Worm (Caenorhabditis elegans) whole organism, young adult: ENCODE measurements around the gene C54D10.9.

Experiments
- C06A6.2 ChIP-seq: fragments of 200-800 bp; sonication (Bioruptor generic); conservative IDR thresholded peaks from 2 replicates; pipeline ENCODE4 v1.3.6; 2022; ENCODE audit warnings: missing genetic modification characterization, missing compliant biosample characterization
- D2030.7 ChIP-seq: fragments of 200-800 bp; sonication (Bioruptor generic); IDR thresholded peaks from 2 replicates; pipeline ENCODE4 v1.3.6; 2022; ENCODE audit warnings: missing genetic modification reagents, missing genetic modification characterization, missing compliant biosample characterization
- F10E7.11 ChIP-seq: sonication (generic microtip); optimal IDR thresholded peaks from 2 replicates; lab custom pipeline; 2017; ENCODE audit warnings: mild to moderate bottlenecking, missing genetic modification characterization, moderate library complexity, missing compliant biosample characterization
- F39B2.1 ChIP-seq: fragments of 200-800 bp; sonication (Bioruptor generic); IDR thresholded peaks from 2 replicates; pipeline ENCODE4 v1.3.6; 2022; ENCODE audit warnings: missing genetic modification reagents, missing genetic modification characterization, missing compliant biosample characterization
- F49E8.2 ChIP-seq: sonication (generic microtip); optimal IDR thresholded peaks from 3 replicates; lab custom pipeline; 2017; ENCODE audit warnings: missing genetic modification characterization, mild to moderate bottlenecking, missing compliant biosample characterization, antibody characterized with exemption, moderate library complexity; ENCODE audit not compliant: insufficient read depth
- F55B11.4 ChIP-seq: sonication (generic microtip); optimal IDR thresholded peaks from 2 replicates; lab custom pipeline; 2016; ENCODE audit warnings: missing compliant biosample characterization, missing genetic modification characterization, borderline replicate concordance; ENCODE audit not compliant: insufficient read depth
- F57A8.1 ChIP-seq: fragments of 200-800 bp; sonication (Bioruptor generic); optimal IDR thresholded peaks from 2 replicates; lab custom pipeline; 2018; ENCODE audit warnings: mild to moderate bottlenecking, missing genetic modification characterization, moderate library complexity, missing compliant biosample characterization
- T07F8.4 ChIP-seq: sonication (generic microtip); optimal IDR thresholded peaks from 2 replicates; lab custom pipeline; 2016; ENCODE audit warnings: mild to moderate bottlenecking, missing genetic modification characterization, moderate library complexity, missing compliant biosample characterization
- Y53G8AR.9 ChIP-seq: fragments of 200-800 bp; sonication (Bioruptor generic); conservative IDR thresholded peaks from 2 replicates; pipeline ENCODE4 v1.3.6; 2022; ENCODE audit warnings: missing genetic modification reagents, missing genetic modification characterization, missing compliant biosample characterization
- ama-1 ChIP-seq, 3 experiments: fragments of 150-350 bp in 1 of 3; sonication (generic microtip) in 2 of 3; optimal IDR thresholded peaks; 2 replicates each; lab custom pipeline; 2014 to 2018; ENCODE audit warnings: missing biosample characterization in 2 of 3, missing genetic modification characterization in 2 of 3, missing genetic modification reagents in 2 of 3
- attf-3 ChIP-seq: fragments of 200-800 bp; sonication (Bioruptor generic); conservative IDR thresholded peaks from 2 replicates; pipeline ENCODE4 v1.3.6; 2022; ENCODE audit warnings: missing genetic modification reagents, missing genetic modification characterization, missing compliant biosample characterization
- cebp-1 ChIP-seq, 2 experiments: fragments of 200-800 bp in 1 of 2; sonication (Bioruptor generic) in 1 of 2; sonication (generic microtip) in 1 of 2; IDR thresholded peaks in 1 of 2; optimal IDR thresholded peaks in 1 of 2; 2 replicates each; pipeline versions ENCODE4 v1.3.6 to Lab custom; 2017 to 2022; ENCODE audit warnings: missing compliant biosample characterization in 2 of 2, missing genetic modification characterization in 2 of 2, mild to moderate bottlenecking in 1 of 2, missing genetic modification reagents in 1 of 2, moderate library complexity in 1 of 2
- ceh-58 ChIP-seq: fragments of 200-800 bp; sonication (Bioruptor generic); IDR thresholded peaks from 2 replicates; pipeline ENCODE4 v1.3.6; 2022; ENCODE audit warnings: missing genetic modification characterization, missing compliant biosample characterization
- chd-7 ChIP-seq: sonication (generic microtip); optimal IDR thresholded peaks from 2 replicates; lab custom pipeline; 2016; ENCODE audit warnings: mild to moderate bottlenecking, missing genetic modification characterization, moderate library complexity, missing compliant biosample characterization
- hmg-1.2 ChIP-seq: fragments of 200-800 bp; sonication (Bioruptor generic); IDR thresholded peaks from 2 replicates; pipeline ENCODE4 v1.3.6; 2022; ENCODE audit warnings: missing genetic modification reagents, missing genetic modification characterization, missing compliant biosample characterization
- hmg-20 ChIP-seq: fragments of 200-800 bp; sonication (Bioruptor generic); IDR thresholded peaks from 2 replicates; pipeline ENCODE4 v1.3.6; 2022; ENCODE audit warnings: missing genetic modification reagents, missing genetic modification characterization, missing compliant biosample characterization
- hsf-1 ChIP-seq: fragments of 200-800 bp; sonication (Bioruptor generic); IDR thresholded peaks from 2 replicates; pipeline ENCODE4 v1.3.6; 2022; ENCODE audit warnings: missing genetic modification reagents, missing genetic modification characterization, missing compliant biosample characterization
- lin-26 ChIP-seq: fragments of 200-800 bp; sonication (Bioruptor generic); IDR thresholded peaks from 2 replicates; pipeline ENCODE4 v1.3.6; 2022; ENCODE audit warnings: missing genetic modification reagents, missing genetic modification characterization, missing compliant biosample characterization
- lin-40 ChIP-seq: sonication (generic microtip); optimal IDR thresholded peaks from 2 replicates; lab custom pipeline; 2016; ENCODE audit warnings: missing genetic modification characterization, mild to moderate bottlenecking, missing compliant biosample characterization, missing genotype, missing genetic modification reagents
- madf-6 ChIP-seq: fragments of 200-800 bp; sonication (Bioruptor generic); IDR thresholded peaks from 2 replicates; pipeline ENCODE4 v1.3.6; 2022; ENCODE audit warnings: missing genetic modification reagents, missing genetic modification characterization, missing compliant biosample characterization
- nfya-1 ChIP-seq: sonication (generic microtip); optimal IDR thresholded peaks from 2 replicates; lab custom pipeline; 2017; ENCODE audit warnings: antibody characterized with exemption, missing compliant biosample characterization, missing genetic modification characterization, borderline replicate concordance; ENCODE audit not compliant: insufficient read depth
- nhr-179 ChIP-seq: sonication (generic microtip); optimal IDR thresholded peaks from 2 replicates; lab custom pipeline; 2016; ENCODE audit warnings: mild to moderate bottlenecking, missing genetic modification characterization, missing compliant biosample characterization
- nhr-27 ChIP-seq: fragments of 200-800 bp; sonication (Bioruptor generic); optimal IDR thresholded peaks from 2 replicates; lab custom pipeline; 2018; ENCODE audit warnings: mild to moderate bottlenecking, missing genetic modification characterization, moderate library complexity, missing compliant biosample characterization
- nhr-80 ChIP-seq: sonication (generic microtip); optimal IDR thresholded peaks from 2 replicates; lab custom pipeline; 2016; ENCODE audit warnings: missing genetic modification characterization, missing compliant biosample characterization
- pha-4 ChIP-seq: fragments of 150-350 bp; sonication (generic microtip); optimal IDR thresholded peaks from 2 replicates; lab custom pipeline; 2014; ENCODE audit warnings: missing biosample characterization, missing genetic modification reagents, missing genetic modification characterization
- rec-8 ChIP-seq, 2 experiments: sonication (generic microtip); optimal IDR thresholded peaks; 2 replicates each; lab custom pipeline; 2016; ENCODE audit warnings: mild to moderate bottlenecking in 2 of 2, missing genetic modification characterization in 2 of 2, missing genetic modification reagents in 2 of 2, missing genotype in 2 of 2, missing biosample characterization in 1 of 2, missing compliant biosample characterization in 1 of 2, moderate library complexity in 1 of 2
- repo-1 ChIP-seq: sonication (generic microtip); optimal IDR thresholded peaks from 2 replicates; lab custom pipeline; 2017; ENCODE audit warnings: mild to moderate bottlenecking, missing genetic modification characterization, missing compliant biosample characterization
- rpc-1 ChIP-seq, 2 experiments: fragments of 150-350 bp in 1 of 2; sonication (generic microtip) in 1 of 2; optimal IDR thresholded peaks; 2 replicates each; lab custom pipeline; 2014 to 2018; ENCODE audit warnings: missing biosample characterization in 1 of 2, missing genetic modification characterization in 1 of 2, missing genetic modification reagents in 1 of 2, missing genotype in 1 of 2
- sdz-38 ChIP-seq: sonication (generic microtip); optimal IDR thresholded peaks from 2 replicates; lab custom pipeline; 2016; ENCODE audit warnings: missing genotype, missing genetic modification characterization, missing compliant biosample characterization
- tlf-1 ChIP-seq: fragments of 200-800 bp; sonication (Bioruptor generic); optimal IDR thresholded peaks from 2 replicates; lab custom pipeline; 2018; ENCODE audit warnings: mild to moderate bottlenecking, missing genetic modification characterization, missing compliant biosample characterization
- unc-130 ChIP-seq: sonication (generic microtip); optimal IDR thresholded peaks from 2 replicates; lab custom pipeline; 2016; ENCODE audit warnings: missing genetic modification reagents, missing genetic modification characterization, missing compliant biosample characterization
- zfh-2 ChIP-seq: fragments of 200-800 bp; sonication (Bioruptor generic); conservative IDR thresholded peaks from 2 replicates; pipeline ENCODE4 v1.3.6; 2022; ENCODE audit warnings: missing genetic modification reagents, missing genetic modification characterization, missing compliant biosample characterization
- ztf-25 ChIP-seq: fragments of 200-800 bp; sonication (Bioruptor generic); IDR thresholded peaks from 2 replicates; pipeline ENCODE4 v1.3.6; 2022; ENCODE audit warnings: missing genetic modification reagents, missing genetic modification characterization, missing compliant biosample characterization
- ztf-3 ChIP-seq: fragments of 200-800 bp; sonication (Bioruptor generic); optimal IDR thresholded peaks from 2 replicates; lab custom pipeline; 2018; ENCODE audit warnings: mild to moderate bottlenecking, missing genetic modification characterization, missing compliant biosample characterization

Gene C54D10.9

DNA sequence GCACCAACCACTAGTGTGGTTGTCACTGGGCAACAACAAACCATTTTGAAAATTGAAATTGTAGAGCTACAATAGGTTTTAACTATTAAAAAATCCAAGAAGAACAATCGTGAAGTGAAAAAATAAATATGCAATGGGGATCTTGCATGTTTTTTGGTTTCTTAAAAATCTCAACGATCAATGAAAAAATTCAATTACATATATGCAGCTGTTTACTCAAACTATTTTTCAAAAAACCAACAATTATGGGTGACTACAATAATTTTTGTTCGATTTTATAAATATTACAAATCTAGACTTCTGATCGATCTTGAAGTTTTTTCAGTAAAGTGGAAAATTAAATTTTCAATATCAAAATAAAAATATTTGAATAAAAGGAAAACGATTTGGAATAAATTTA is 38.4 kb upstream of the C54D10.9 start, which contains the start of gene cdr-4:
Gene cdr-4 (minus strand): TSS at position 101 of the 400 bp plus-strand sequence.
- TF ChIP-seq unc-130 (GFP tag; lab: Kevin White, UChicago) (no peak), hsf-1 (GFP tag; lab: Robert Waterston, UW) (no peak), ztf-3 (GFP tag; lab: Kevin White, UChicago) (no peak), F10E7.11 (tag; lab: Kevin White, UChicago) (no peak), rpc-1 (optimal IDR thresholded peaks at IDR 0.05; lab: Kevin White, UChicago) (no peak), rpc-1 (tag; optimal IDR thresholded peaks at IDR 0.05; lab: Kevin White, UChicago) (no peak), D2030.7 (GFP tag; lab: Robert Waterston, UW) (no peak)

DNA sequence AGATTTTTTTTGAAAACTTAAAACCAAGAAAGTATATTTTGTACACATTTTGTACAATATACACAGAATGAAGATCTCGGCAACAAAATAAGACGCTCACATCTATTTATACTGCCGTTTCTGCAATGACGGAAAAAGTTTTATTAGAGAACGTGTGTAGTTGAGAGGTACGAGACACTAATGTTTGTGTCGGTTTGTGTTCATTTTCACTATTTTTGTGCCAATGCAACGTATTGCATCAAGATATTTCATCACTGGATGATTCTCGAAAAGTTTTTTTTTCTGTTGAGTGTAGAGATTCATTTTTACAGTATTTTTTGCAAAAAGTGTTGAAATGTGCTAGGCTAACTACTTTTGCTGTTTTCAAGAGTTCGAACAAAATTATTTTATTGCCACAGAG is 38.0 kb upstream of the C54D10.9 start:
- no peak for TF ChIP-seq unc-130 (GFP tag; lab: Kevin White, UChicago)
- TF ChIP-seq hmg-1.2 (GFP tag; lab: Robert Waterston, UW), result peak; percentile 39; the same call in 1 of the 2 replicates
- no peak for TF ChIP-seq Y53G8AR.9
- TF ChIP-seq ztf-25, result no peak
- TF ChIP-seq rec-8 (tag; optimal IDR thresholded peaks at IDR 0.05; lab: Kevin White, UChicago), result no peak
- TF ChIP-seq hmg-20 (GFP tag; lab: Robert Waterston, UW), result no peak
- TF ChIP-seq nhr-27 (tag; lab: Kevin White, UChicago), result no peak
- TF ChIP-seq tlf-1, result no peak
- TF ChIP-seq lin-40, result no peak
- TF ChIP-seq lin-26 (GFP tag; lab: Robert Waterston, UW), result no peak
- TF ChIP-seq zfh-2 (GFP tag; lab: Robert Waterston, UW), result no peak
- TF ChIP-seq F57A8.1 (GFP tag; lab: Kevin White, UChicago), result no peak
- TF ChIP-seq F39B2.1, result no peak
- TF ChIP-seq hsf-1 (GFP tag; lab: Robert Waterston, UW), result no peak
- no peak for TF ChIP-seq C06A6.2
- TF ChIP-seq ceh-58 (GFP tag; lab: Robert Waterston, UW), result no peak
- TF ChIP-seq nhr-179, result no peak
- TF ChIP-seq cebp-1 (GFP tag; IDR thresholded peaks at IDR 0.05; lab: Robert Waterston, UW), result no peak
- peak; percentile 83 for TF ChIP-seq cebp-1 (tag; optimal IDR thresholded peaks at IDR 0.05; lab: Kevin White, UChicago)
- no peak for TF ChIP-seq T07F8.4
- TF ChIP-seq nhr-80 (tag; lab: Kevin White, UChicago), result peak; percentile 6
- TF ChIP-seq F55B11.4 (tag; lab: Kevin White, UChicago), result no peak
- no peak for TF ChIP-seq attf-3 (GFP tag; lab: Robert Waterston, UW)
- TF ChIP-seq rpc-1 (optimal IDR thresholded peaks at IDR 0.05; lab: Kevin White, UChicago), result no peak
- TF ChIP-seq rpc-1 (tag; optimal IDR thresholded peaks at IDR 0.05; lab: Kevin White, UChicago), result no peak
- TF ChIP-seq F49E8.2 (tag; lab: Kevin White, UChicago), result no peak
- no peak for TF ChIP-seq repo-1 (tag; lab: Kevin White, UChicago)

DNA sequence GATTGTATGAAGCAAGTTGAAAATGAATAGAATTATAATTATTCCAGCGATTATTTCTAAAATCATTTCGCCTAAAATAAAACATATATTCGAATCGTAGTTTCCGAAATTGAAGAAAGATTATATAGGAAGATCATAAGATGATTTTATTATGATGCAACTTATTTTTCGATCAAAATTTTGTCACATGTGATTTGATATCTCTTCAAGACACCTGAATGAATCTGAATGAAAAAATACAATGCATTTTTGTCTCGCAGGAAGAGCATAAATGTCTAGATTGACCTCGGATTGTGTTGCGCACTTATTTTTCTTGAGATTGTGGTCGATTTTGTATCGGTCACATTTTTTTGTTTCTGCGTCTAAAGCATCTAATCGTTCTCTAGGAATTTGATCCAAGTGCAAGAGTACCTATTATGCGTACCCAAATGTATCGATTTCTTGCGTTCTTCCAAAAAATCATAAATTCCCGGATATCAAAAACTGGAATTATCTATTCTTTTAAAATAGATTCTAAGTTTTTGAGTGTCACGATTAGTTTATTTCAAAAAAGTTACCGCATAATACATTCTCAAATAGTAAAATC is 36.4 kb upstream of the C54D10.9 start, which contains the start of gene hrg-2:
Gene hrg-2 (minus strand): TSS at position 98 of the 586 bp plus-strand sequence.
- TF ChIP-seq pha-4 (tag; lab: Kevin White, UChicago), result no peak
- no peak for TF ChIP-seq F49E8.2 (tag; lab: Kevin White, UChicago)
- no peak for TF ChIP-seq ama-1 (optimal IDR thresholded peaks at IDR 0.05; lab: Kevin White, UChicago)
- no peak for TF ChIP-seq ama-1 (GFP tag; optimal IDR thresholded peaks at IDR 0.05; lab: Kevin White, UChicago)
- no peak for TF ChIP-seq unc-130 (GFP tag; lab: Kevin White, UChicago)
- no peak for TF ChIP-seq nfya-1 (tag; lab: Kevin White, UChicago)
- TF ChIP-seq chd-7, result no peak
- no peak for TF ChIP-seq madf-6 (GFP tag; lab: Robert Waterston, UW)
- no peak for TF ChIP-seq F39B2.1
- no peak for TF ChIP-seq sdz-38 (tag; lab: Kevin White, UChicago)
- TF ChIP-seq, all 124 proteins: peak for 0
